Worm (Caenorhabditis elegans) whole organism, L4/young adult: ENCODE data around the gene crn-4.

Experiments
- W03F9.2 ChIP-seq: fragments of 150-350 bp; optimal IDR thresholded peaks from 2 replicates; lab custom pipeline; 2014; ENCODE audit warnings: missing biosample characterization, missing genetic modification characterization
- dao-5 ChIP-seq: sonication (generic microtip); optimal IDR thresholded peaks from 2 replicates; lab custom pipeline; 2016; ENCODE audit warnings: missing genotype, missing genetic modification characterization, moderate library complexity, missing compliant biosample characterization
- him-1 ChIP-seq: sonication (generic microtip); optimal IDR thresholded peaks from 2 replicates; lab custom pipeline; 2016; ENCODE audit warnings: missing genotype, missing genetic modification reagents, missing genetic modification characterization, missing compliant biosample characterization

- TF ChIP-seq W03F9.2 (tag; lab: Kevin White, UChicago) (no peak), dao-5 (no peak), him-1 (tag; lab: Kevin White, UChicago) (no peak)
Observed at ce11 chrX:2265069-2265468, 7.2 kb upstream of the crn-4 start.
